Fruit fly (Drosophila melanogaster) whole organism, embryonic: ENCODE data around the gene Drsl1.

Experiments
- Atf-2 ChIP-seq: fragments of 200-800 bp; sonication (Bioruptor generic); optimal IDR thresholded peaks from 2 replicates; lab custom pipeline; 2016; ENCODE audit warnings: missing biosample characterization, missing genetic modification characterization
- CG10209 ChIP-seq: fragments of 200-800 bp; sonication (Bioruptor generic); optimal IDR thresholded peaks from 3 replicates; lab custom pipeline; 2017; ENCODE audit warnings: missing biosample characterization, mild to moderate bottlenecking, missing genetic modification characterization, missing genetic modification reagents
- CG10366 ChIP-seq: fragments of 200-800 bp; sonication (Bioruptor generic); IDR thresholded peaks from 2 replicates; pipeline ENCODE4 v1.3.6; 2022; ENCODE audit warnings: missing biosample characterization, missing genetic modification characterization
- CG10431 ChIP-seq: fragments of 200-800 bp; sonication (Bioruptor generic); optimal IDR thresholded peaks from 3 replicates; lab custom pipeline; 2018; ENCODE audit warnings: missing biosample characterization, mild to moderate bottlenecking, missing genetic modification characterization
- CG14441 ChIP-seq: fragments of 200-800 bp; sonication (Bioruptor generic); IDR thresholded peaks from 2 replicates; pipeline ENCODE4 v1.3.6; 2022; ENCODE audit warnings: missing biosample characterization, missing genetic modification characterization
- CG15073 ChIP-seq: fragments of 200-800 bp; sonication (Bioruptor generic); optimal IDR thresholded peaks from 2 replicates; lab custom pipeline; 2016; ENCODE audit warnings: missing biosample characterization, missing genetic modification characterization
- CG15514 ChIP-seq: fragments of 200-800 bp; sonication (Bioruptor generic); optimal IDR thresholded peaks from 3 replicates; lab custom pipeline; 2017; ENCODE audit warnings: missing biosample characterization, missing genetic modification characterization, mild to moderate bottlenecking, moderate library complexity, missing genetic modification reagents
- CG16815 ChIP-seq: fragments of 200-800 bp; sonication (Bioruptor generic); optimal IDR thresholded peaks from 3 replicates; lab custom pipeline; 2017; ENCODE audit warnings: missing biosample characterization, mild to moderate bottlenecking, missing genetic modification characterization
- CG2678 ChIP-seq: fragments of 200-800 bp; sonication (Bioruptor generic); optimal IDR thresholded peaks from 3 replicates; lab custom pipeline; 2019; ENCODE audit warnings: missing biosample characterization, mild to moderate bottlenecking, missing genetic modification characterization, moderate library complexity
- CG2875 ChIP-seq: fragments of 200-800 bp; sonication (Bioruptor generic); optimal IDR thresholded peaks from 2 replicates; lab custom pipeline; 2017; ENCODE audit warnings: missing biosample characterization, mild to moderate bottlenecking, missing genetic modification characterization, missing genetic modification reagents
- CG4854 ChIP-seq: fragments of 200-800 bp; sonication (Bioruptor generic); optimal IDR thresholded peaks from 2 replicates; lab custom pipeline; 2016; ENCODE audit warnings: missing biosample characterization, missing genetic modification characterization, inconsistent platforms
- CG5245 ChIP-seq: fragments of 200-800 bp; sonication (Bioruptor generic); optimal IDR thresholded peaks from 3 replicates; lab custom pipeline; 2016; ENCODE audit warnings: missing biosample characterization, missing genetic modification characterization
- CG6654 ChIP-seq: fragments of 200-800 bp; sonication (Bioruptor generic); optimal IDR thresholded peaks from 2 replicates; lab custom pipeline; 2017; ENCODE audit warnings: missing biosample characterization, mild to moderate bottlenecking, missing genetic modification characterization
- CG8089 ChIP-seq: fragments of 200-800 bp; sonication (Bioruptor generic); optimal IDR thresholded peaks from 3 replicates; lab custom pipeline; 2016; ENCODE audit warnings: missing biosample characterization, missing genetic modification characterization
- CG9437 ChIP-seq: fragments of 200-800 bp; sonication (Bioruptor generic); optimal IDR thresholded peaks from 2 replicates; lab custom pipeline; 2018; ENCODE audit warnings: missing biosample characterization, mild to moderate bottlenecking, missing genetic modification characterization
- CG9817 ChIP-seq: fragments of 200-800 bp; sonication (Bioruptor generic); optimal IDR thresholded peaks from 2 replicates; lab custom pipeline; 2018; ENCODE audit warnings: missing biosample characterization, mild to moderate bottlenecking, missing genetic modification characterization, moderate library complexity
- CG9876 ChIP-seq: fragments of 200-800 bp; sonication (Bioruptor generic); optimal IDR thresholded peaks from 2 replicates; lab custom pipeline; 2016; ENCODE audit warnings: missing biosample characterization, missing genetic modification characterization
- CTCF ChIP-seq: fragments of 200-800 bp; sonication (Bioruptor generic); optimal IDR thresholded peaks from 2 replicates; lab custom pipeline; 2017; ENCODE audit warnings: missing biosample characterization, mild to moderate bottlenecking, missing genetic modification characterization, moderate library complexity
- CkIIα-i1 ChIP-seq: fragments of 200-800 bp; sonication (Bioruptor generic); IDR thresholded peaks from 2 replicates; pipeline ENCODE4 v1.3.6; 2022; ENCODE audit warnings: missing biosample characterization, missing genetic modification characterization
- CrebB ChIP-seq: fragments of 200-800 bp; sonication (Bioruptor generic); optimal IDR thresholded peaks from 3 replicates; lab custom pipeline; 2018; ENCODE audit warnings: missing biosample characterization, mild to moderate bottlenecking, missing genetic modification characterization
- Dbx ChIP-seq: fragments of 200-800 bp; sonication (Bioruptor generic); IDR thresholded peaks from 3 replicates; pipeline ENCODE4 v1.3.6; 2022; ENCODE audit warnings: missing biosample characterization, missing genetic modification characterization
- E2f1 ChIP-seq: fragments of 200-800 bp; sonication (Bioruptor generic); IDR thresholded peaks from 2 replicates; pipeline ENCODE4 v1.3.6; 2022; ENCODE audit warnings: missing biosample characterization, missing genetic modification characterization
- Ets97D ChIP-seq: fragments of 200-800 bp; sonication (Bioruptor generic); optimal IDR thresholded peaks from 3 replicates; lab custom pipeline; 2016; ENCODE audit warnings: missing biosample characterization, missing genetic modification characterization
- Gug ChIP-seq: fragments of 200-800 bp; sonication (Bioruptor generic); IDR thresholded peaks from 4 replicates; pipeline ENCODE4 v1.3.6; 2022; ENCODE audit warnings: missing biosample characterization, missing genetic modification characterization
- HLHmδ ChIP-seq: fragments of 200-800 bp; sonication (Bioruptor generic); optimal IDR thresholded peaks from 2 replicates; lab custom pipeline; 2018; ENCODE audit warnings: missing biosample characterization, mild to moderate bottlenecking, missing genetic modification characterization, moderate library complexity
- HmgZ ChIP-seq: fragments of 200-800 bp; sonication (Bioruptor generic); optimal IDR thresholded peaks from 2 replicates; lab custom pipeline; 2018; ENCODE audit warnings: missing biosample characterization, mild to moderate bottlenecking, missing genetic modification characterization
- MTF-1 ChIP-seq: fragments of 200-800 bp; sonication (Bioruptor generic); optimal IDR thresholded peaks from 2 replicates; lab custom pipeline; 2018; ENCODE audit warnings: missing biosample characterization, mild to moderate bottlenecking, missing genetic modification characterization, borderline replicate concordance
- Oaz ChIP-seq: fragments of 200-800 bp; sonication (Bioruptor generic); IDR thresholded peaks from 2 replicates; pipeline ENCODE4 v1.3.6; 2022; ENCODE audit warnings: missing biosample characterization, missing genetic modification characterization
- Scr ChIP-seq: fragments of 200-800 bp; sonication (Bioruptor generic); IDR thresholded peaks from 2 replicates; pipeline ENCODE4 v1.3.6; 2022; ENCODE audit warnings: missing biosample characterization, missing genetic modification characterization; ENCODE audit not compliant: partially characterized antibody
- Sry-δ ChIP-seq: fragments of 200-800 bp; sonication (Bioruptor generic); optimal IDR thresholded peaks from 2 replicates; lab custom pipeline; 2016; ENCODE audit warnings: missing biosample characterization, missing genetic modification characterization
- Stat92E ChIP-seq, 3 experiments: fragments of >200 bp in 2 of 3; fragments of 200-800 bp in 1 of 3; sonication (Bioruptor generic) in 1 of 3; optimal IDR thresholded peaks; 2 replicates each; lab custom pipeline; 2017 to 2019; ENCODE audit warnings: missing biosample characterization in 3 of 3, missing genetic modification characterization in 3 of 3, mild to moderate bottlenecking in 1 of 3, moderate library complexity in 1 of 3
- ase ChIP-seq: fragments of 200-800 bp; sonication (Bioruptor generic); IDR thresholded peaks from 3 replicates; pipeline ENCODE4 v1.3.6; 2022; ENCODE audit warnings: missing biosample characterization, missing genetic modification characterization
- bigmax ChIP-seq: fragments of 200-800 bp; sonication (Bioruptor generic); optimal IDR thresholded peaks from 2 replicates; lab custom pipeline; 2018; ENCODE audit warnings: missing biosample characterization, mild to moderate bottlenecking, missing genetic modification characterization
- cg ChIP-seq: fragments of 200-800 bp; sonication (Bioruptor generic); optimal IDR thresholded peaks from 3 replicates; lab custom pipeline; 2019; ENCODE audit warnings: missing biosample characterization, mild to moderate bottlenecking, missing genetic modification characterization, moderate library complexity
- dmrt99B ChIP-seq: fragments of 200-800 bp; sonication (Bioruptor generic); optimal IDR thresholded peaks from 2 replicates; lab custom pipeline; 2018; ENCODE audit warnings: missing biosample characterization, mild to moderate bottlenecking, missing genetic modification characterization, moderate library complexity
- dysf ChIP-seq: fragments of 200-800 bp; sonication (Bioruptor generic); IDR thresholded peaks from 3 replicates; pipeline ENCODE4 v1.3.6; 2022; ENCODE audit warnings: missing biosample characterization, missing genetic modification characterization
- eve ChIP-seq, 2 experiments: fragments of >200 bp; optimal IDR thresholded peaks; 2 replicates each; lab custom pipeline; 2017; ENCODE audit warnings: missing biosample characterization in 2 of 2, missing genetic modification characterization in 2 of 2
- ewg ChIP-seq: fragments of 200-800 bp; sonication (Bioruptor generic); optimal IDR thresholded peaks from 3 replicates; lab custom pipeline; 2017; ENCODE audit warnings: mild to moderate bottlenecking, missing biosample characterization, missing genetic modification reagents, missing genetic modification characterization
- fru ChIP-seq: fragments of >200 bp; optimal IDR thresholded peaks from 2 replicates; lab custom pipeline; 2017
- gro ChIP-seq: fragments of 200-800 bp; sonication (Bioruptor generic); optimal IDR thresholded peaks from 2 replicates; lab custom pipeline; 2016; ENCODE audit warnings: missing biosample characterization, missing genetic modification characterization
- gt ChIP-seq: fragments of 200-800 bp; sonication (Bioruptor generic); IDR thresholded peaks from 2 replicates; pipeline ENCODE4 v1.3.6; 2022; ENCODE audit warnings: missing biosample characterization, missing genetic modification characterization
- lab ChIP-seq: fragments of 200-800 bp; sonication (Bioruptor generic); optimal IDR thresholded peaks from 3 replicates; lab custom pipeline; 2017; ENCODE audit warnings: missing biosample characterization, missing genetic modification characterization, mild to moderate bottlenecking, moderate library complexity, missing genetic modification reagents
- lola ChIP-seq, 3 experiments: fragments of >200 bp in 2 of 3; fragments of 200-800 bp in 1 of 3; sonication (Bioruptor generic) in 1 of 3; optimal IDR thresholded peaks; 2 replicates each; lab custom pipeline; 2017 to 2019; ENCODE audit warnings: missing biosample characterization in 3 of 3, missing genetic modification characterization in 3 of 3, mild to moderate bottlenecking in 1 of 3, moderate library complexity in 1 of 3
- pros ChIP-seq: fragments of 200-800 bp; sonication (Bioruptor generic); optimal IDR thresholded peaks from 3 replicates; lab custom pipeline; 2019; ENCODE audit warnings: missing biosample characterization, mild to moderate bottlenecking, missing genetic modification characterization, moderate library complexity
- rib ChIP-seq: fragments of 200-800 bp; sonication (Bioruptor generic); IDR thresholded peaks from 2 replicates; pipeline ENCODE4 v1.3.6; 2022; ENCODE audit warnings: missing biosample characterization, missing genetic modification characterization
- scrt ChIP-seq: fragments of 200-800 bp; sonication (Bioruptor generic); optimal IDR thresholded peaks from 2 replicates; lab custom pipeline; 2018; ENCODE audit warnings: missing biosample characterization, mild to moderate bottlenecking, missing genetic modification characterization, moderate library complexity
- slou ChIP-seq: fragments of 200-800 bp; sonication (Bioruptor generic); optimal IDR thresholded peaks from 3 replicates; lab custom pipeline; 2016; ENCODE audit warnings: missing biosample characterization, missing genetic modification characterization
- sqz ChIP-seq: fragments of 200-800 bp; sonication (Bioruptor generic); optimal IDR thresholded peaks from 3 replicates; lab custom pipeline; 2018; ENCODE audit warnings: missing biosample characterization, mild to moderate bottlenecking, missing genetic modification characterization
- ssp ChIP-seq: fragments of 200-800 bp; sonication (Bioruptor generic); IDR thresholded peaks from 2 replicates; pipeline ENCODE4 v1.3.6; 2022; ENCODE audit warnings: missing biosample characterization, missing genetic modification characterization
- sug ChIP-seq: fragments of 200-800 bp; optimal IDR thresholded peaks from 2 replicates; lab custom pipeline; 2019; ENCODE audit warnings: missing biosample characterization, mild to moderate bottlenecking, missing genetic modification characterization, moderate library complexity
- ttk ChIP-seq: fragments of 200-800 bp; sonication (Bioruptor generic); IDR thresholded peaks from 2 replicates; pipeline ENCODE4 v2.1.2; 2022; ENCODE audit warnings: missing biosample characterization, missing genetic modification characterization
- zfh1 ChIP-seq: fragments of 200-800 bp; sonication (Bioruptor generic); IDR thresholded peaks from 3 replicates; pipeline ENCODE4 v1.3.6; 2022; ENCODE audit warnings: missing biosample characterization, missing genetic modification characterization

The Drsl1 gene

DNA sequence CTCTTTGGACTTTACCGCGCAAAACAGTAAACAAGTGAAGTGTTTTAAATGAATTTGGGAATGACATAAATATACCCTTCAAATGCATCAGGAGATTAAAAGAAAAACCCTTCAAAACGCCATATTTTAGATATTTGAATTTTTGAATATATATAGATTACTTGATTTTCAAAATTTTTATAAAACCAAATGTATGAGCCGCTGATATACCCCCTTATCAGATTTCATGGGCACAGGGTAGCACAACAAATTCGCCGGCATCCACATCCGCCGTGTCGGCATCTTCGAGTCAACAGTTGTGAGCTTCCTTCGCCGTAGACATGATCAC, 42.3 kb upstream of the Drsl1 start, which contains the start of gene Ids (continued):
- no peak for TF ChIP-seq CG9817 (tag; lab: Kevin White, UChicago)
- TF ChIP-seq ttk = peak; percentile 80
- TF ChIP-seq CG5245 = peak; percentile 16
- peak; percentile 83 for TF ChIP-seq dmrt99B
- TF ChIP-seq Atf-2 (GFP tag; lab: Kevin White, UChicago) = no peak
- peak; percentile 86 for TF ChIP-seq CG14441 (GFP tag; lab: Robert Waterston, UW)
- no peak for TF ChIP-seq CG15073 (GFP tag; lab: Kevin White, UChicago)
- peak; percentile 87 for TF ChIP-seq zfh1
- peak; percentile 5 for TF ChIP-seq sug
- peak; percentile 30; the same call in 1 of the 4 replicates for TF ChIP-seq Gug
- peak; percentile 27 for TF ChIP-seq CG9437
- no peak for TF ChIP-seq sqz (GFP tag; lab: Kevin White, UChicago)
- TF ChIP-seq rib (GFP tag; lab: Robert Waterston, UW) = no peak
- TF ChIP-seq lola (GFP tag; optimal IDR thresholded peaks at IDR 0.05; lab: Kevin White, UChicago) = peak in 1 of 3 experiments; percentile 13
- no peak for TF ChIP-seq slou (GFP tag; lab: Kevin White, UChicago)
- no peak for TF ChIP-seq CkIIα-i1 (GFP tag; lab: Robert Waterston, UW)
- TF ChIP-seq CG9876 = no peak
- TF ChIP-seq CG4854 (GFP tag; lab: Kevin White, UChicago) = no peak
- TF ChIP-seq CG15514 (GFP tag; lab: Kevin White, UChicago) = peak; percentile 61
- peak; percentile 21 for TF ChIP-seq ewg (GFP tag; lab: Kevin White, UChicago)
- TF ChIP-seq Stat92E (GFP tag; optimal IDR thresholded peaks at IDR 0.05; lab: Kevin White, UChicago) = no peak
- TF ChIP-seq CTCF (GFP tag; lab: Kevin White, UChicago) = no peak
- TF ChIP-seq ssp (GFP tag; lab: Robert Waterston, UW) = 0 out of 2 replicates have a peak, but pooled peaks have one; percentile 26
- TF ChIP-seq HLHmδ (GFP tag; lab: Kevin White, UChicago) = no peak
- no peak for TF ChIP-seq pros (GFP tag; lab: Kevin White, UChicago)
- TF ChIP-seq eve (GFP tag; optimal IDR thresholded peaks at IDR 0.05; lab: Kevin White, UChicago) = no peak
- TF ChIP-seq scrt (GFP tag; lab: Kevin White, UChicago) = peak; percentile 42
- no peak for TF ChIP-seq gt
- peak; percentile 76 for TF ChIP-seq CG2678 (tag; lab: Kevin White, UChicago)
- TF ChIP-seq cg (GFP tag; lab: Kevin White, UChicago) = no peak
- TF ChIP-seq CrebB (tag; lab: Kevin White, UChicago) = no peak
- TF ChIP-seq CG8089 = no peak
- TF ChIP-seq HmgZ (tag; lab: Kevin White, UChicago) = peak; percentile 41
- peak; percentile 76 for TF ChIP-seq CG10366 (GFP tag; lab: Robert Waterston, UW)
- peak; percentile 30 for TF ChIP-seq CG2875
- no peak for TF ChIP-seq MTF-1 (GFP tag; lab: Kevin White, UChicago)
- TF ChIP-seq CG6654 (GFP tag; lab: Kevin White, UChicago) = peak; percentile 11
- peak; percentile 50 for TF ChIP-seq gro
- no peak for TF ChIP-seq Sry-δ (GFP tag; lab: Kevin White, UChicago)
- TF ChIP-seq fru (lab: Kevin White, UChicago) = no peak
- TF ChIP-seq E2f1 (GFP tag; lab: Robert Waterston, UW) = peak; percentile 80
- TF ChIP-seq Ets97D (GFP tag; lab: Kevin White, UChicago) = peak; percentile 13
- peak; percentile 61 for TF ChIP-seq CG10209 (GFP tag; lab: Kevin White, UChicago)
- TF ChIP-seq Oaz (GFP tag; lab: Robert Waterston, UW) = peak; percentile 39; the same call in 1 of the 2 replicates
- TF ChIP-seq lab = no peak
- TF ChIP-seq CG10431 (GFP tag; lab: Kevin White, UChicago) = no peak
- peak; percentile 72; the same call in 2 of the 3 replicates for TF ChIP-seq Dbx (GFP tag; lab: Robert Waterston, UW)
- TF ChIP-seq ase (GFP tag; lab: Robert Waterston, UW) = peak; percentile 75
- no peak for TF ChIP-seq bigmax (GFP tag; lab: Kevin White, UChicago)
- no peak for TF ChIP-seq Scr (GFP tag; lab: Robert Waterston, UW)
- TF ChIP-seq CG16815 (GFP tag; lab: Kevin White, UChicago) = peak; percentile 52
- peak; percentile 84 for TF ChIP-seq dysf
